Worm (Caenorhabditis elegans) whole organism, early embryonic: Measurements from ENCODE around the gene Y54B9A.1.

Experiments used
- aly-1 ChIP-seq: sonication (generic microtip); optimal IDR thresholded peaks from 2 replicates; lab custom pipeline; 2016; ENCODE audit warnings: missing genetic modification characterization, missing compliant biosample characterization
- ama-1 ChIP-seq: fragments of 150-350 bp; optimal IDR thresholded peaks from 2 replicates; lab custom pipeline; 2014
- ets-7 ChIP-seq: sonication (generic microtip); optimal IDR thresholded peaks from 2 replicates; lab custom pipeline; 2016; ENCODE audit warnings: missing genotype, missing genetic modification characterization, missing compliant biosample characterization
- flt-1 ChIP-seq: fragments of 200-800 bp; sonication (Bioruptor generic); IDR thresholded peaks from 2 replicates; pipeline ENCODE4 v1.3.6; 2022; ENCODE audit warnings: missing genetic modification characterization, missing compliant biosample characterization
- hmbx-1 ChIP-seq: sonication (generic microtip); optimal IDR thresholded peaks from 2 replicates; lab custom pipeline; 2016; ENCODE audit warnings: mild to moderate bottlenecking, missing genetic modification characterization, missing compliant biosample characterization
- hmg-4 ChIP-seq: fragments of 200-800 bp; sonication (Bioruptor generic); optimal IDR thresholded peaks from 2 replicates; lab custom pipeline; 2018; ENCODE audit warnings: mild to moderate bottlenecking, missing genetic modification characterization, missing compliant biosample characterization
- pes-1 ChIP-seq: fragments of 200-800 bp; sonication (Bioruptor generic); IDR thresholded peaks from 2 replicates; pipeline ENCODE4 v1.3.6; 2022; ENCODE audit warnings: missing genetic modification reagents, missing genetic modification characterization, missing compliant biosample characterization
- scrt-1 ChIP-seq: fragments of 200-800 bp; sonication (Bioruptor generic); IDR thresholded peaks from 2 replicates; pipeline ENCODE4 v1.3.6; 2022; ENCODE audit warnings: missing genetic modification characterization, missing compliant biosample characterization
- sea-1 ChIP-seq: fragments of 200-800 bp; sonication (Bioruptor generic); conservative IDR thresholded peaks from 2 replicates; pipeline ENCODE4 v1.3.6; 2022; ENCODE audit warnings: missing genetic modification characterization, missing compliant biosample characterization
- tbx-11 ChIP-seq: fragments of 200-800 bp; sonication (Bioruptor generic); IDR thresholded peaks from 2 replicates; pipeline ENCODE4 v1.3.6; 2022; ENCODE audit warnings: missing genetic modification characterization, missing compliant biosample characterization
- tbx-37 ChIP-seq: fragments of 200-800 bp; sonication (Bioruptor generic); conservative IDR thresholded peaks from 2 replicates; pipeline ENCODE4 v1.3.6; 2022; ENCODE audit warnings: missing genetic modification reagents, missing genetic modification characterization, missing compliant biosample characterization
- tra-4 ChIP-seq: sonication (generic microtip); optimal IDR thresholded peaks from 2 replicates; lab custom pipeline; 2017; ENCODE audit warnings: missing genetic modification characterization, missing compliant biosample characterization

ce11 chrV:9441046-9441445, 1.7 kb upstream of the Y54B9A.1 start:
- TF ChIP-seq ama-1 (lab: Kevin White, UChicago) (no peak), hmg-4 (no peak), tbx-37 (GFP tag; lab: Robert Waterston, UW) (no peak), pes-1 (GFP tag; lab: Robert Waterston, UW) (no peak), scrt-1 (GFP tag; lab: Robert Waterston, UW) (no peak), hmbx-1 (no peak), aly-1 (tag; lab: Kevin White, UChicago) (no peak), tra-4 (tag; lab: Kevin White, UChicago) (no peak), sea-1 (GFP tag; lab: Robert Waterston, UW) (no peak), tbx-11 (GFP tag; lab: Robert Waterston, UW) (no peak), ets-7 (no peak), flt-1 (GFP tag; lab: Robert Waterston, UW) (no peak)
